Fruit fly (Drosophila melanogaster) whole organism, prepupa: Measurements from ENCODE around the gene Galphai.

Experiments used
- CG10669 ChIP-seq: fragments of 200-800 bp; sonication (Bioruptor generic); optimal IDR thresholded peaks from 3 replicates; lab custom pipeline; 2018; ENCODE audit warnings: missing biosample characterization, mild to moderate bottlenecking, missing genetic modification characterization, moderate library complexity
- CG11294 ChIP-seq: fragments of 200-800 bp; sonication (Bioruptor generic); IDR thresholded peaks from 2 replicates; pipeline ENCODE4 v1.3.6; 2022; ENCODE audit warnings: missing biosample characterization, missing genetic modification characterization
- CG11902 ChIP-seq: fragments of 200-800 bp; sonication (Bioruptor generic); optimal IDR thresholded peaks from 3 replicates; lab custom pipeline; 2016; ENCODE audit warnings: missing biosample characterization, missing genetic modification characterization
- CG15336 ChIP-seq: fragments of 200-800 bp; sonication (Bioruptor generic); IDR thresholded peaks from 2 replicates; pipeline ENCODE4 v1.3.6; 2022; ENCODE audit warnings: missing biosample characterization, missing genetic modification characterization
- CG1621 ChIP-seq: fragments of 200-800 bp; sonication (Bioruptor generic); optimal IDR thresholded peaks from 3 replicates; lab custom pipeline; 2018; ENCODE audit warnings: missing biosample characterization, mild to moderate bottlenecking, missing genetic modification characterization
- CG3032 ChIP-seq: fragments of 200-800 bp; optimal IDR thresholded peaks from 2 replicates; lab custom pipeline; 2019; ENCODE audit warnings: missing biosample characterization, mild to moderate bottlenecking, missing genetic modification characterization, moderate library complexity
- CG31627 ChIP-seq: fragments of 200-800 bp; sonication (Bioruptor generic); optimal IDR thresholded peaks from 3 replicates; lab custom pipeline; 2016; ENCODE audit warnings: missing biosample characterization, missing genetic modification characterization
- CG32006 ChIP-seq: fragments of 200-800 bp; sonication (Bioruptor generic); optimal IDR thresholded peaks from 3 replicates; lab custom pipeline; 2017; ENCODE audit warnings: missing biosample characterization, mild to moderate bottlenecking, missing genetic modification characterization
- CG3919 ChIP-seq: fragments of 200-800 bp; sonication (Bioruptor generic); optimal IDR thresholded peaks from 3 replicates; lab custom pipeline; 2016; ENCODE audit warnings: missing biosample characterization, missing genetic modification characterization
- CG4318 ChIP-seq: fragments of 200-800 bp; sonication (Bioruptor generic); optimal IDR thresholded peaks from 3 replicates; lab custom pipeline; 2017; ENCODE audit warnings: missing biosample characterization, mild to moderate bottlenecking, missing genetic modification characterization
- CG6276 ChIP-seq: fragments of 200-800 bp; sonication (Bioruptor generic); optimal IDR thresholded peaks from 2 replicates; lab custom pipeline; 2017; ENCODE audit warnings: missing biosample characterization, mild to moderate bottlenecking, missing genetic modification characterization
- CG6792 ChIP-seq: fragments of 200-800 bp; sonication (Bioruptor generic); optimal IDR thresholded peaks from 3 replicates; lab custom pipeline; 2016; ENCODE audit warnings: missing biosample characterization, missing genetic modification characterization
- CG6808 ChIP-seq: fragments of 200-800 bp; sonication (Bioruptor generic); optimal IDR thresholded peaks from 3 replicates; lab custom pipeline; 2017; ENCODE audit warnings: missing biosample characterization, missing genetic modification characterization, mild to moderate bottlenecking, moderate library complexity, missing genetic modification reagents
- CG8119 ChIP-seq: fragments of 200-800 bp; sonication (Bioruptor generic); IDR thresholded peaks from 3 replicates; pipeline ENCODE4 v1.3.6; 2022; ENCODE audit warnings: missing biosample characterization, missing genetic modification characterization
- CG8632 ChIP-seq: fragments of 200-800 bp; sonication (Bioruptor generic); optimal IDR thresholded peaks from 3 replicates; lab custom pipeline; 2016; ENCODE audit warnings: missing biosample characterization, missing genetic modification characterization
- Eip75B ChIP-seq: fragments of 200-800 bp; sonication (Bioruptor generic); optimal IDR thresholded peaks from 3 replicates; lab custom pipeline; 2016; ENCODE audit warnings: missing biosample characterization, missing genetic modification characterization
- Eip78C ChIP-seq: fragments of 200-800 bp; sonication (Bioruptor generic); peaks from one replicate; lab custom pipeline; 2016; ENCODE audit warnings: missing biosample characterization, missing genetic modification characterization
- Ets21C ChIP-seq: fragments of 200-800 bp; sonication (Bioruptor generic); optimal IDR thresholded peaks from 3 replicates; lab custom pipeline; 2016; ENCODE audit warnings: missing biosample characterization, missing genetic modification characterization
- Ets96B ChIP-seq: fragments of 200-800 bp; optimal IDR thresholded peaks from 2 replicates; lab custom pipeline; 2019; ENCODE audit warnings: missing biosample characterization, mild to moderate bottlenecking, missing genetic modification characterization, moderate library complexity
- Gug ChIP-seq: fragments of 200-800 bp; sonication (Bioruptor generic); IDR thresholded peaks from 2 replicates; pipeline ENCODE4 v1.3.6; 2022; ENCODE audit warnings: missing biosample characterization, missing genetic modification characterization
- Hr38 ChIP-seq: sonication (Bioruptor generic); optimal IDR thresholded peaks from 2 replicates; lab custom pipeline; 2016; ENCODE audit warnings: missing biosample characterization, missing genetic modification characterization
- Hr39 ChIP-seq: fragments of 200-800 bp; sonication (Bioruptor generic); optimal IDR thresholded peaks from 2 replicates; lab custom pipeline; 2016; ENCODE audit warnings: missing biosample characterization, missing genetic modification characterization
- Hr4 ChIP-seq: fragments of 200-800 bp; sonication (Bioruptor generic); optimal IDR thresholded peaks from 3 replicates; lab custom pipeline; 2016; ENCODE audit warnings: missing biosample characterization, missing genetic modification characterization
- Met ChIP-seq: fragments of 200-800 bp; sonication (Bioruptor generic); optimal IDR thresholded peaks from 3 replicates; lab custom pipeline; 2016; ENCODE audit warnings: missing biosample characterization, missing genetic modification characterization
- OdsH ChIP-seq: fragments of 200-800 bp; sonication (Bioruptor generic); optimal IDR thresholded peaks from 3 replicates; lab custom pipeline; 2016; ENCODE audit warnings: missing biosample characterization, missing genetic modification characterization
- Sox102F ChIP-seq: fragments of 200-800 bp; sonication (Bioruptor generic); optimal IDR thresholded peaks from 2 replicates; lab custom pipeline; 2016; ENCODE audit warnings: missing biosample characterization, mild to moderate bottlenecking, missing genetic modification characterization
- Sox14 ChIP-seq: fragments of 200-800 bp; sonication (Bioruptor generic); optimal IDR thresholded peaks from 3 replicates; lab custom pipeline; 2016; ENCODE audit warnings: missing biosample characterization, missing genetic modification characterization
- Sox15 ChIP-seq: fragments of 200-800 bp; sonication (Bioruptor generic); optimal IDR thresholded peaks from 3 replicates; lab custom pipeline; 2016; ENCODE audit warnings: missing biosample characterization, missing genetic modification characterization
- achi ChIP-seq: fragments of 200-800 bp; sonication (Bioruptor generic); optimal IDR thresholded peaks from 3 replicates; lab custom pipeline; 2016; ENCODE audit warnings: missing biosample characterization, missing genetic modification characterization
- cyc ChIP-seq: fragments of 200-800 bp; sonication (Bioruptor generic); optimal IDR thresholded peaks from 3 replicates; lab custom pipeline; 2016; ENCODE audit warnings: missing biosample characterization, missing genetic modification characterization
- dac ChIP-seq: fragments of 200-800 bp; sonication (Bioruptor generic); optimal IDR thresholded peaks from 2 replicates; lab custom pipeline; 2017; ENCODE audit warnings: missing biosample characterization, mild to moderate bottlenecking, missing genetic modification characterization
- eg ChIP-seq: fragments of 200-800 bp; sonication (Bioruptor generic); IDR thresholded peaks from 3 replicates; pipeline ENCODE4 v1.3.6; 2022; ENCODE audit warnings: missing biosample characterization, missing genetic modification characterization
- esn ChIP-seq: fragments of 200-800 bp; sonication (Bioruptor generic); optimal IDR thresholded peaks from 2 replicates; lab custom pipeline; 2016; ENCODE audit warnings: missing biosample characterization, mild to moderate bottlenecking, missing genetic modification characterization, moderate library complexity
- fd85E ChIP-seq: fragments of 200-800 bp; sonication (Bioruptor generic); optimal IDR thresholded peaks from 3 replicates; lab custom pipeline; 2016; ENCODE audit warnings: missing biosample characterization, missing genetic modification characterization
- fkh ChIP-seq: fragments of 200-800 bp; sonication (Bioruptor generic); optimal IDR thresholded peaks from 3 replicates; lab custom pipeline; 2017; ENCODE audit warnings: missing biosample characterization, mild to moderate bottlenecking, missing genetic modification characterization, moderate library complexity
- lz ChIP-seq: fragments of 200-800 bp; sonication (Bioruptor generic); optimal IDR thresholded peaks from 3 replicates; lab custom pipeline; 2016; ENCODE audit warnings: missing biosample characterization, missing genetic modification characterization
- net ChIP-seq: fragments of 200-800 bp; sonication (Bioruptor generic); optimal IDR thresholded peaks from 3 replicates; lab custom pipeline; 2016; ENCODE audit warnings: missing biosample characterization, missing genetic modification characterization
- pdm3 ChIP-seq: fragments of 200-800 bp; sonication (Bioruptor generic); optimal IDR thresholded peaks from 3 replicates; lab custom pipeline; 2016; ENCODE audit warnings: missing biosample characterization, missing genetic modification characterization
- salr ChIP-seq, 2 experiments: fragments of 200-800 bp; sonication (Bioruptor generic); optimal IDR thresholded peaks; 3 replicates each; lab custom pipeline; 2016 to 2018; ENCODE audit warnings: missing biosample characterization in 2 of 2, missing genetic modification characterization in 2 of 2, mild to moderate bottlenecking in 1 of 2
- spab ChIP-seq: fragments of 200-800 bp; sonication (Bioruptor generic); optimal IDR thresholded peaks from 2 replicates; lab custom pipeline; 2017; ENCODE audit warnings: missing biosample characterization, mild to moderate bottlenecking, missing genetic modification characterization, missing genetic modification reagents
- ss ChIP-seq, 2 experiments: fragments of 200-800 bp; sonication (Bioruptor generic); optimal IDR thresholded peaks; 2 replicates in 1 of 2; 3 replicates in 1 of 2; lab custom pipeline; 2017 to 2018; ENCODE audit warnings: mild to moderate bottlenecking in 2 of 2, missing biosample characterization in 2 of 2, missing genetic modification characterization in 2 of 2, moderate library complexity in 1 of 2
- svp ChIP-seq: fragments of 200-800 bp; sonication (Bioruptor generic); peaks from one replicate; lab custom pipeline; 2016; ENCODE audit warnings: missing biosample characterization, missing genetic modification characterization
- topi ChIP-seq: fragments of 200-800 bp; sonication (Bioruptor generic); optimal IDR thresholded peaks from 3 replicates; lab custom pipeline; 2016; ENCODE audit warnings: missing biosample characterization, missing genetic modification characterization
- vri ChIP-seq: fragments of 200-800 bp; sonication (Bioruptor generic); optimal IDR thresholded peaks from 3 replicates; lab custom pipeline; 2016; ENCODE audit warnings: missing biosample characterization, mild to moderate bottlenecking, missing genetic modification characterization

The Galphai gene

DNA sequence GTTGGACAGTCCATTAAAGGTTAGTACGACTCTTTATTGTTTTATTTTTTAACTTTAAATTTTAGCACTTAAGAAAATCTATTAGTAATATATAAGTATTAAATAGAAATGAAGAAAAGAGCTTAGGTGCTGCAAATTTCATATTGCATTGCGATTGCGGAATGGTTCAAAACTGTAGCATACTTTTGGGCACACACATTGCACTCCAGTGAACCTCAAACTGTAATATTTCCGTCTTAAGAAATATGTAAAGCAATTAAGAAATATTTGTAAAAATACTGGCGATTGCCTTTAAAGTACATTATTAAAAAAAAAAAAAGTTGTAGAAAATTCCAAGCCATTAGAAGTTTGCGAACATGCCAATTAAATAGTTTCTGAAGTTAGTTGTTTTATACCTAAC lies 32.4 kb upstream of the Galphai start:
- TF ChIP-seq Eip78C (GFP tag; lab: Kevin White, UChicago) (peak; percentile 29), CG1621 (tag; lab: Kevin White, UChicago) (no peak)
- TF ChIP-seq, all 60 proteins: peak for 1

DNA sequence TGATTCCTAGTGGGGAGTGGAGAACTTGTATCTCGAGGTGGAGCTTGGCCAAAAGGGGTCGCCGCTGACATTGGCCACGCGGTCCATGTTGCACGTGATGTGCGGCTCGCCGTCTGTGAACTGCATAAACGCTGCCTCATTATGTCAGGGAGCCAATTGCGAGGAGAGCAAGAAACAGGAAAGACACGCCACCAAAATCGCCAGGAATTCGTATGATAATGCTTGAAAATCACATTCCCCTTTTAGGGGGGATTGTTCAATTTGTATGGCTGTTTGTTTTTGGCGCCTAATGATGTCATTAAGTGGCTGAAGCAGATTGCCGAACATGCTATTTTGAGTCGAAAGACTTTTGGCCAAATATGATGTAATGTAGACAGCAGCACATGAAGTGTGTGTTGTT lies 30.0 kb upstream of the Galphai start:
- TF ChIP-seq Eip78C (GFP tag; lab: Kevin White, UChicago) (peak; percentile 1), CG8119 (GFP tag; lab: Robert Waterston, UW) (no peak), Sox15 (no peak), ss (GFP tag; optimal IDR thresholded peaks at IDR 0.05; lab: Kevin White, UChicago) (peak in 1 of 2 experiments; percentile 23), CG8632 (GFP tag; lab: Kevin White, UChicago) (no peak), Met (GFP tag; lab: Kevin White, UChicago) (no peak), cyc (GFP tag; lab: Kevin White, UChicago) (no peak), CG3919 (GFP tag; lab: Kevin White, UChicago) (no peak), CG10669 (GFP tag; lab: Kevin White, UChicago) (no peak), dac (GFP tag; lab: Kevin White, UChicago) (no peak)

DNA sequence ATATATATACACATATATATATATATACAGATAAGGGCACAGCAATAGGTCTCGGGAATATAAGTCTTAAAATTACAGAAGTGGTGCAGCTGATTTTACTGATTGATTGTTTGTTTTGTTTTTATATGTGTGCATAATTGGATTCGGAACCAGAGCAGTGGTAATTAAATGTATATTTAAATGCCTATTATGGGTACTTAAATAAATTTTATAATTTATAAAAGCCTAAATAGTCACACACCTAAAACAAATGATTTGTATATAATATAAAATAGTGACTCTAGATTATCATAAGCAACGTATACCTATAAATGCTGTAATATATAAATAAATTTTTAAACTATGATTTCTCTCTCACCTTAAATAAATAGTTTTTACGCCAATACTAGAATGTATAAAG lies 29.6 kb upstream of the Galphai start:
- TF ChIP-seq Ets96B (tag; lab: Kevin White, UChicago) (peak; percentile 29), esn (GFP tag; lab: Kevin White, UChicago) (no peak), CG15336 (GFP tag; lab: Robert Waterston, UW) (no peak), fd85E (GFP tag; lab: Kevin White, UChicago) (no peak), CG6792 (no peak), lz (GFP tag; lab: Kevin White, UChicago) (no peak), CG11294 (GFP tag; lab: Robert Waterston, UW) (no peak), Ets21C (no peak), CG6808 (GFP tag; lab: Kevin White, UChicago) (peak; percentile 16), Sox102F (no peak), CG3032 (peak; percentile 42), svp (GFP tag; lab: Kevin White, UChicago) (peak; percentile 57), pdm3 (GFP tag; lab: Kevin White, UChicago) (no peak), Sox14 (GFP tag; lab: Kevin White, UChicago) (no peak), CG32006 (peak; percentile 40), CG3919 (GFP tag; lab: Kevin White, UChicago) (peak; percentile 17), spab (peak; percentile 2), topi (GFP tag; lab: Kevin White, UChicago) (no peak), CG6276 (GFP tag; lab: Kevin White, UChicago) (peak; percentile 31), ss (GFP tag; optimal IDR thresholded peaks at IDR 0.05; lab: Kevin White, UChicago) (peak in 1 of 2 experiments; percentile 8), Hr4 (GFP tag; lab: Kevin White, UChicago) (no peak), Gug (no peak), CG8632 (GFP tag; lab: Kevin White, UChicago) (peak; percentile 5), Sox15 (no peak), salr (GFP tag; optimal IDR thresholded peaks at IDR 0.05; lab: Kevin White, UChicago) (peak in 1 of 2 experiments; percentile 6), OdsH (GFP tag; lab: Kevin White, UChicago) (peak; percentile 2), Eip78C (GFP tag; lab: Kevin White, UChicago) (peak; percentile 71), vri (GFP tag; lab: Kevin White, UChicago) (no peak), achi (no peak)

DNA sequence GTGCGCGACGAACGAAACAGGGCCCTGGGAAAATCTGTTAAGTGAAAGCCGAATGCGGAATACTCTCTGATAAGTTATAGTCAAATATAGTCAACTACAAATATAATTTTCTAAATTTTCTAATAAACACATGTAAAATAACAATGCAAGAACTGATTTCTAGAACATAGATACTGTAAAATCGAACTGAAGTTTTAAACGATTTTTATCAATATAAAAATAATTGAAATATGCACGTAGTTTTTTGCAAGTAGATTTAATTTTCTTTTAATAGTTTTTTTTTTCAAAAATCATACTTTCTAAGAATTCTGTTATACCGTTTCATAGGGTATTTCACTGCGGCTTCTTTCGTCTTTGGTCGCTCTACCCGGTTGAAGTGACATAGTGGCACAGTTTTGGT lies 28.5 kb upstream of the Galphai start:
- TF ChIP-seq Sox14 (GFP tag; lab: Kevin White, UChicago) (peak; percentile 7), Eip75B (peak; percentile 25), net (GFP tag; lab: Kevin White, UChicago) (peak; percentile 32), fkh (GFP tag; lab: Kevin White, UChicago) (peak; percentile 12), Hr38 (GFP tag; lab: Kevin White, UChicago) (no peak), Sox15 (peak; percentile 5), vri (GFP tag; lab: Kevin White, UChicago) (no peak), dac (GFP tag; lab: Kevin White, UChicago) (no peak), pdm3 (GFP tag; lab: Kevin White, UChicago) (peak; percentile 24), CG15336 (GFP tag; lab: Robert Waterston, UW) (peak; percentile 52; the same call in 1 of the 2 replicates), eg (GFP tag; lab: Robert Waterston, UW) (peak; percentile 40; the same call in 1 of the 3 replicates), CG11902 (peak; percentile 3), svp (GFP tag; lab: Kevin White, UChicago) (peak; percentile 46), esn (GFP tag; lab: Kevin White, UChicago) (peak; percentile 23), CG10669 (GFP tag; lab: Kevin White, UChicago) (peak; percentile 36), CG4318 (peak; percentile 6), CG6808 (GFP tag; lab: Kevin White, UChicago) (peak; percentile 70), spab (peak; percentile 63), salr (GFP tag; optimal IDR thresholded peaks at IDR 0.05; lab: Kevin White, UChicago) (peak in 1 of 2 experiments; percentile 63), CG3032 (peak; percentile 69), topi (GFP tag; lab: Kevin White, UChicago) (peak; percentile 28), CG32006 (peak; percentile 65), CG31627 (GFP tag; lab: Kevin White, UChicago) (peak; percentile 22), cyc (GFP tag; lab: Kevin White, UChicago) (no peak), Hr39 (GFP tag; lab: Kevin White, UChicago) (no peak)
